Fruit fly (Drosophila melanogaster): Measurements from ENCODE around the gene CG11722.

DNA sequence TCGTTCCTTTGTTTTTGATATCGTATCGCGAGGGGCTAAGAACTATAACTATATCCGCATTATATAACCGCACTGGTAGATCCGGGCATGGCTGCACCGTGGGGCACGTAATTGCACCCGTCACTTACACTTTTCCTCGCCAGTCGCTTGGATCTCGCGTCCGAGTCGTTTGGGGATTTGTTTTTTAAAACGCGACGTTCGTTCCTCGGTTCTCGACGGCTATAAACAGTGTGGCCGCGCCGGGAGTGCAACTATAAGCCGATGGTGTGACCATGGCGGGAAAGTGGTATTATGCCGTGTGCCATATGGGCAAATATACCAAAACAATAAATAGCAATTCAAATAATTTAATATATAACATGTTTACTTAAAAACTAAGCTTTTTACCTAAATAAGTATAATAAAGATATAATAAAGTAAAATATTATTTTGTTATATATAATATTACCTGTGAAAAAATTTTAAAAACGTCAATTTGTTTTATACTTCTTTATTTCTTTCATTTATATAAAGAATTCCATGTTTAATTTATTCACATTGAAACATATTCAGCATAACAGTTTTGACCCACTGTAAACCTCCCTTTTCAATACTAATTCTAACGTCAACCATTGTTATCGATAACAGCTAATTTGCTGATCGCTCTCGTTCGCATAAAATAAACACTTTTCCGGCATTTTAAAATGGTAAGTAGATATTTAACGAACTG, 2.5 kb downstream of the CG11722 start, which contains the start of the genes Mical and CG3909:
- TF ChIP-seq ovo (GFP tag; optimal IDR thresholded peaks at IDR 0.05) (peak; percentile 42), kay (GFP tag; ENCODE audit: borderline replicate concordance) (no peak), Clk (GFP tag; optimal IDR thresholded peaks at IDR 0.05) (peak; percentile 52), Crg-1 (GFP tag; optimal IDR thresholded peaks at IDR 0.05) (peak; percentile 75), CG1620 (GFP tag; optimal IDR thresholded peaks at IDR 0.05) (peak; percentile 48), CG5204 (GFP tag; optimal IDR thresholded peaks at IDR 0.05) (no peak), CG14711 (tag; optimal IDR thresholded peaks at IDR 0.05) (peak; percentile 91)
